Fruit fly (Drosophila melanogaster) whole organism, embryonic: Measurements from ENCODE around the gene CG6959.

Experiments used
- Bgb ChIP-seq: fragments of 200-800 bp; sonication (Bioruptor generic); IDR thresholded peaks from 2 replicates; pipeline ENCODE4 v1.3.6; 2022; ENCODE audit warnings: missing biosample characterization, missing genetic modification characterization; ENCODE audit not compliant: partially characterized antibody
- CG1024 ChIP-seq: fragments of 200-800 bp; sonication (Bioruptor generic); IDR thresholded peaks from 2 replicates; pipeline ENCODE4 v1.3.6; 2022; ENCODE audit warnings: missing biosample characterization, missing genetic modification characterization
- CG10366 ChIP-seq: fragments of 200-800 bp; sonication (Bioruptor generic); IDR thresholded peaks from 2 replicates; pipeline ENCODE4 v1.3.6; 2022; ENCODE audit warnings: missing biosample characterization, missing genetic modification characterization
- CG10959 ChIP-seq: fragments of 200-800 bp; sonication (Bioruptor generic); IDR thresholded peaks from 2 replicates; pipeline ENCODE4 v1.3.6; 2022; ENCODE audit warnings: missing biosample characterization, missing genetic modification characterization
- CG11398 ChIP-seq: fragments of 200-800 bp; sonication (Bioruptor generic); optimal IDR thresholded peaks from 2 replicates; lab custom pipeline; 2016; ENCODE audit warnings: missing biosample characterization, missing genetic modification characterization
- CG11504 ChIP-seq: fragments of 200-800 bp; sonication (Bioruptor generic); optimal IDR thresholded peaks from 3 replicates; lab custom pipeline; 2019; ENCODE audit warnings: missing biosample characterization, mild to moderate bottlenecking, missing genetic modification characterization, moderate library complexity
- CG14441 ChIP-seq: fragments of 200-800 bp; sonication (Bioruptor generic); IDR thresholded peaks from 2 replicates; pipeline ENCODE4 v1.3.6; 2022; ENCODE audit warnings: missing biosample characterization, missing genetic modification characterization
- CG17361 ChIP-seq: fragments of 200-800 bp; sonication (Bioruptor generic); IDR thresholded peaks from 3 replicates; pipeline ENCODE4 v1.3.6; 2022; ENCODE audit warnings: missing biosample characterization, missing genetic modification characterization
- CG17385 ChIP-seq: fragments of 200-800 bp; sonication (Bioruptor generic); optimal IDR thresholded peaks from 3 replicates; lab custom pipeline; 2018; ENCODE audit warnings: missing biosample characterization, mild to moderate bottlenecking, missing genetic modification characterization
- CG17802 ChIP-seq: fragments of 200-800 bp; sonication (Bioruptor generic); optimal IDR thresholded peaks from 2 replicates; lab custom pipeline; 2018; ENCODE audit warnings: missing biosample characterization, mild to moderate bottlenecking, missing genetic modification characterization, moderate library complexity
- CG2889 ChIP-seq: fragments of 200-800 bp; sonication (Bioruptor generic); IDR thresholded peaks from 3 replicates; pipeline ENCODE4 v1.3.6; 2022; ENCODE audit warnings: missing biosample characterization, missing genetic modification characterization
- CG4854 ChIP-seq: fragments of 200-800 bp; sonication (Bioruptor generic); optimal IDR thresholded peaks from 2 replicates; lab custom pipeline; 2016; ENCODE audit warnings: missing biosample characterization, missing genetic modification characterization, inconsistent platforms
- CTCF ChIP-seq: fragments of 200-800 bp; sonication (Bioruptor generic); optimal IDR thresholded peaks from 2 replicates; lab custom pipeline; 2017; ENCODE audit warnings: missing biosample characterization, mild to moderate bottlenecking, missing genetic modification characterization, moderate library complexity
- Chrac-16 ChIP-seq: fragments of 200-800 bp; sonication (Bioruptor generic); optimal IDR thresholded peaks from 3 replicates; lab custom pipeline; 2016; ENCODE audit warnings: missing biosample characterization, missing genetic modification characterization
- CoRest ChIP-seq: fragments of 200-800 bp; sonication (Bioruptor generic); optimal IDR thresholded peaks from 3 replicates; lab custom pipeline; 2018; ENCODE audit warnings: missing biosample characterization, mild to moderate bottlenecking, missing genetic modification characterization, moderate library complexity
- Dek ChIP-seq: fragments of 200-800 bp; sonication (Bioruptor generic); optimal IDR thresholded peaks from 3 replicates; lab custom pipeline; 2019; ENCODE audit warnings: missing biosample characterization, mild to moderate bottlenecking, missing genetic modification characterization, moderate library complexity
- E2f1 ChIP-seq: fragments of 200-800 bp; sonication (Bioruptor generic); IDR thresholded peaks from 2 replicates; pipeline ENCODE4 v1.3.6; 2022; ENCODE audit warnings: missing biosample characterization, missing genetic modification characterization
- Ets65A ChIP-seq: fragments of 200-800 bp; sonication (Bioruptor generic); peaks from one replicate; lab custom pipeline; 2016; ENCODE audit warnings: missing biosample characterization, missing genetic modification characterization
- Fer2 ChIP-seq: fragments of 200-800 bp; sonication (Bioruptor generic); optimal IDR thresholded peaks from 2 replicates; lab custom pipeline; 2018; ENCODE audit warnings: missing biosample characterization, mild to moderate bottlenecking, missing genetic modification characterization, moderate library complexity
- Hmx ChIP-seq: fragments of 200-800 bp; sonication (Bioruptor generic); optimal IDR thresholded peaks from 2 replicates; lab custom pipeline; 2016; ENCODE audit warnings: missing biosample characterization, missing genetic modification characterization
- Kr ChIP-seq: fragments of 200-800 bp; sonication (Bioruptor generic); optimal IDR thresholded peaks from 2 replicates; lab custom pipeline; 2017; ENCODE audit warnings: missing biosample characterization, mild to moderate bottlenecking, missing genetic modification characterization
- Neu2 ChIP-seq: fragments of 200-800 bp; sonication (Bioruptor generic); optimal IDR thresholded peaks from 3 replicates; lab custom pipeline; 2016; ENCODE audit warnings: missing biosample characterization, missing genetic modification characterization, borderline replicate concordance
- NfI ChIP-seq: fragments of 200-800 bp; sonication (Bioruptor generic); optimal IDR thresholded peaks from 3 replicates; lab custom pipeline; 2018; ENCODE audit warnings: missing biosample characterization, mild to moderate bottlenecking, missing genetic modification characterization, moderate library complexity
- Opbp ChIP-seq: fragments of 200-800 bp; sonication (Bioruptor generic); IDR thresholded peaks from 3 replicates; pipeline ENCODE4 v1.3.6; 2022; ENCODE audit warnings: missing biosample characterization, missing genetic modification characterization; ENCODE audit not compliant: partially characterized antibody
- Rx ChIP-seq: fragments of 200-800 bp; sonication (Bioruptor generic); IDR thresholded peaks from 2 replicates; pipeline ENCODE4 v1.3.6; 2022; ENCODE audit warnings: missing biosample characterization, missing genetic modification characterization
- Sry-β ChIP-seq: fragments of 200-800 bp; sonication (Bioruptor generic); optimal IDR thresholded peaks from 2 replicates; lab custom pipeline; 2018; ENCODE audit warnings: missing biosample characterization, mild to moderate bottlenecking, missing genetic modification characterization, moderate library complexity
- Sry-δ ChIP-seq: fragments of 200-800 bp; sonication (Bioruptor generic); optimal IDR thresholded peaks from 2 replicates; lab custom pipeline; 2016; ENCODE audit warnings: missing biosample characterization, missing genetic modification characterization
- Ssrp ChIP-seq: fragments of 200-800 bp; sonication (Bioruptor generic); optimal IDR thresholded peaks from 2 replicates; lab custom pipeline; 2018; ENCODE audit warnings: missing biosample characterization, mild to moderate bottlenecking, missing genetic modification characterization, moderate library complexity
- ase ChIP-seq: fragments of 200-800 bp; sonication (Bioruptor generic); IDR thresholded peaks from 3 replicates; pipeline ENCODE4 v1.3.6; 2022; ENCODE audit warnings: missing biosample characterization, missing genetic modification characterization
- chm ChIP-seq: fragments of 200-800 bp; sonication (Bioruptor generic); IDR thresholded peaks from 2 replicates; pipeline ENCODE4 v1.3.6; 2022; ENCODE audit warnings: missing biosample characterization, missing genetic modification characterization
- crol ChIP-seq: fragments of 200-800 bp; sonication (Bioruptor generic); IDR thresholded peaks from 2 replicates; pipeline ENCODE4 v1.3.6; 2022; ENCODE audit warnings: missing biosample characterization, missing genetic modification characterization
- dan ChIP-seq: fragments of 200-800 bp; sonication (Bioruptor generic); IDR thresholded peaks from 2 replicates; pipeline ENCODE4 v1.3.6; 2022; ENCODE audit warnings: missing biosample characterization, missing genetic modification characterization
- dmrt11E ChIP-seq: fragments of 200-800 bp; sonication (Bioruptor generic); optimal IDR thresholded peaks from 3 replicates; lab custom pipeline; 2018; ENCODE audit warnings: missing biosample characterization, mild to moderate bottlenecking, missing genetic modification characterization, moderate library complexity
- esg ChIP-seq: fragments of 200-800 bp; sonication (Bioruptor generic); conservative IDR thresholded peaks from 2 replicates; pipeline ENCODE4 v1.3.6; 2022; ENCODE audit warnings: missing biosample characterization, missing genetic modification characterization
- ftz-f1 ChIP-seq: fragments of 200-800 bp; sonication (Bioruptor generic); optimal IDR thresholded peaks from 2 replicates; lab custom pipeline; 2016; ENCODE audit warnings: missing biosample characterization, missing genetic modification characterization
- klu ChIP-seq: fragments of 200-800 bp; sonication (Bioruptor generic); IDR thresholded peaks from 2 replicates; pipeline ENCODE4 v1.3.6; 2022; ENCODE audit warnings: missing biosample characterization, missing genetic modification characterization
- lola ChIP-seq, 3 experiments: fragments of >200 bp in 2 of 3; fragments of 200-800 bp in 1 of 3; sonication (Bioruptor generic) in 1 of 3; optimal IDR thresholded peaks; 2 replicates each; lab custom pipeline; 2017 to 2019; ENCODE audit warnings: missing biosample characterization in 3 of 3, missing genetic modification characterization in 3 of 3, mild to moderate bottlenecking in 1 of 3, moderate library complexity in 1 of 3
- mirr ChIP-seq: fragments of 200-800 bp; sonication (Bioruptor generic); optimal IDR thresholded peaks from 3 replicates; lab custom pipeline; 2018; ENCODE audit warnings: missing biosample characterization, mild to moderate bottlenecking, missing genetic modification characterization
- onecut ChIP-seq: fragments of 200-800 bp; sonication (Bioruptor generic); IDR thresholded peaks from 2 replicates; pipeline ENCODE4 v1.3.6; 2022; ENCODE audit warnings: missing biosample characterization, missing genetic modification characterization
- pita ChIP-seq: fragments of 200-800 bp; sonication (Bioruptor generic); optimal IDR thresholded peaks from 2 replicates; lab custom pipeline; 2017; ENCODE audit warnings: missing biosample characterization, mild to moderate bottlenecking, missing genetic modification characterization
- pnt ChIP-seq: fragments of 200-800 bp; sonication (Bioruptor generic); optimal IDR thresholded peaks from 3 replicates; lab custom pipeline; 2016; ENCODE audit warnings: missing biosample characterization, missing genetic modification characterization
- pum ChIP-seq: fragments of 200-800 bp; sonication (Bioruptor generic); optimal IDR thresholded peaks from 2 replicates; lab custom pipeline; 2016; ENCODE audit warnings: missing biosample characterization, missing genetic modification characterization
- seq ChIP-seq: fragments of 200-800 bp; sonication (Bioruptor generic); IDR thresholded peaks from 2 replicates; pipeline ENCODE4 v1.3.6; 2022; ENCODE audit warnings: missing biosample characterization, missing genetic modification characterization
- shn ChIP-seq: fragments of 200-800 bp; sonication (Bioruptor generic); optimal IDR thresholded peaks from 3 replicates; lab custom pipeline; 2016; ENCODE audit warnings: missing biosample characterization, missing genetic modification characterization
- stc ChIP-seq: fragments of 200-800 bp; sonication (Bioruptor generic); IDR thresholded peaks from 2 replicates; pipeline ENCODE4 v1.3.6; 2022; ENCODE audit warnings: missing biosample characterization, missing genetic modification characterization
- tll ChIP-seq, 2 experiments: fragments of 200-800 bp in 1 of 2; fragments of >200 bp in 1 of 2; sonication (Bioruptor generic) in 1 of 2; optimal IDR thresholded peaks; 2 replicates each; lab custom pipeline; 2017 to 2019; ENCODE audit warnings: missing biosample characterization in 2 of 2, missing genetic modification characterization in 2 of 2, mild to moderate bottlenecking in 1 of 2, moderate library complexity in 1 of 2
- toy ChIP-seq: fragments of 200-800 bp; sonication (Bioruptor generic); IDR thresholded peaks from 2 replicates; pipeline ENCODE4 v1.3.6; 2022; ENCODE audit warnings: missing biosample characterization, missing genetic modification characterization
- twi ChIP-seq: fragments of 200-800 bp; optimal IDR thresholded peaks from 2 replicates; lab custom pipeline; 2019; ENCODE audit warnings: missing biosample characterization, mild to moderate bottlenecking, missing genetic modification characterization, moderate library complexity
- tx ChIP-seq: fragments of 200-800 bp; sonication (Bioruptor generic); optimal IDR thresholded peaks from 2 replicates; lab custom pipeline; 2016; ENCODE audit warnings: missing biosample characterization, missing genetic modification characterization
- unc-4 ChIP-seq: fragments of 200-800 bp; sonication (Bioruptor generic); IDR thresholded peaks from 2 replicates; pipeline ENCODE4 v1.3.6; 2022; ENCODE audit warnings: missing biosample characterization, missing genetic modification characterization; ENCODE audit not compliant: partially characterized antibody

CG6959 gene

dm6 chr3R:11779357-11780018 lies 89.8 kb downstream of the CG6959 start (continued):
- TF ChIP-seq pum (GFP tag; lab: Kevin White, UChicago), result peak; percentile 39
- TF ChIP-seq Chrac-16 (GFP tag; lab: Kevin White, UChicago), result peak; percentile 78
- TF ChIP-seq CG4854 (GFP tag; lab: Kevin White, UChicago), result peak; percentile 53
- no peak for TF ChIP-seq Neu2 (GFP tag; lab: Kevin White, UChicago)
- TF ChIP-seq CG10959 (GFP tag; lab: Robert Waterston, UW), result peak; percentile 72
- TF ChIP-seq pnt (GFP tag; lab: Kevin White, UChicago), result peak; percentile 61
- TF ChIP-seq Rx (GFP tag; lab: Robert Waterston, UW), result peak; percentile 32; the same call in 1 of the 2 replicates
- peak; percentile 39; the same call in 1 of the 2 replicates for TF ChIP-seq chm (GFP tag; lab: Robert Waterston, UW)
- peak; percentile 79 for TF ChIP-seq CG11504 (tag; lab: Kevin White, UChicago)
- no peak for TF ChIP-seq seq (GFP tag; lab: Robert Waterston, UW)
- no peak for TF ChIP-seq CG2889
- TF ChIP-seq klu (GFP tag; lab: Robert Waterston, UW), result no peak
- peak; percentile 50; the same call in 1 of the 2 replicates for TF ChIP-seq E2f1
- TF ChIP-seq dan, result no peak
- peak; percentile 65 for TF ChIP-seq onecut (GFP tag; lab: Robert Waterston, UW)
- TF ChIP-seq stc (GFP tag; lab: Robert Waterston, UW), result peak; percentile 22; the same call in 1 of the 2 replicates
- TF ChIP-seq CG17361, result peak; percentile 50; the same call in 1 of the 3 replicates
- TF ChIP-seq Sry-δ (GFP tag; lab: Kevin White, UChicago), result peak; percentile 1
- peak; percentile 44 for TF ChIP-seq CG17802 (tag; lab: Kevin White, UChicago)
- TF ChIP-seq toy, result no peak
- TF ChIP-seq crol (GFP tag; lab: Robert Waterston, UW), result peak; percentile 95
- no peak for TF ChIP-seq unc-4 (GFP tag; lab: Robert Waterston, UW)
- TF ChIP-seq Hmx (GFP tag; lab: Kevin White, UChicago), result peak; percentile 37
- no peak for TF ChIP-seq CTCF (GFP tag; lab: Kevin White, UChicago)
- peak; percentile 97 for TF ChIP-seq dmrt11E (tag; lab: Kevin White, UChicago)
- peak; percentile 65 for TF ChIP-seq NfI (GFP tag; lab: Kevin White, UChicago)
- TF ChIP-seq mirr, result no peak
- peak in 1 of 2 experiments; percentile 77 for TF ChIP-seq tll (GFP tag; optimal IDR thresholded peaks at IDR 0.05; lab: Kevin White, UChicago)
- TF ChIP-seq CG1024 (GFP tag; lab: Robert Waterston, UW), result 0 out of 2 replicates have a peak, but pooled peaks have one; percentile 26
- peak; percentile 86 for TF ChIP-seq CoRest (tag; lab: Kevin White, UChicago)
- peak; percentile 88 for TF ChIP-seq Ets65A (GFP tag; lab: Kevin White, UChicago)
- peak; percentile 40; the same call in 1 of the 2 replicates for TF ChIP-seq CG14441 (GFP tag; lab: Robert Waterston, UW)
- TF ChIP-seq Kr (GFP tag; lab: Kevin White, UChicago), result no peak
- peak; percentile 40 for TF ChIP-seq CG11398 (GFP tag; lab: Kevin White, UChicago)
- TF ChIP-seq Bgb (GFP tag; lab: Robert Waterston, UW), result no peak
- TF ChIP-seq Opbp (GFP tag; lab: Robert Waterston, UW), result no peak
- TF ChIP-seq Sry-β (GFP tag; lab: Kevin White, UChicago), result peak; percentile 60
- TF ChIP-seq esg (GFP tag; lab: Robert Waterston, UW), result peak; percentile 28; the same call in 1 of the 2 replicates
- peak; percentile 20; the same call in 1 of the 3 replicates for TF ChIP-seq ase (GFP tag; lab: Robert Waterston, UW)
- TF ChIP-seq Ssrp (tag; lab: Kevin White, UChicago), result peak; percentile 91
- peak in 1 of 3 experiments; percentile 97 for TF ChIP-seq lola (GFP tag; optimal IDR thresholded peaks at IDR 0.05; lab: Kevin White, UChicago)
- TF ChIP-seq pita, result no peak
- peak; percentile 71 for TF ChIP-seq twi
- TF ChIP-seq ftz-f1 (GFP tag; lab: Kevin White, UChicago), result no peak
- peak; percentile 48 for TF ChIP-seq shn
- TF ChIP-seq tx (GFP tag; lab: Kevin White, UChicago), result peak; percentile 25
- TF ChIP-seq Fer2 (tag; lab: Kevin White, UChicago), result no peak
- TF ChIP-seq CG17385, result peak; percentile 42
- peak; percentile 42 for TF ChIP-seq Dek (tag; lab: Kevin White, UChicago)
- peak; percentile 59 for TF ChIP-seq CG10366
